Worm (Caenorhabditis elegans) whole organism, young adult: ENCODE measurements around the gene C27B7.9.

Experiments
- F33H1.4 ChIP-seq: fragments of 200-800 bp; sonication (Bioruptor generic); IDR thresholded peaks from 2 replicates; pipeline ENCODE4 v1.3.6; 2022; ENCODE audit warnings: missing genetic modification reagents, missing genetic modification characterization, missing compliant biosample characterization
- gei-17 ChIP-seq: fragments of 200-800 bp; sonication (Bioruptor generic); optimal IDR thresholded peaks from 2 replicates; lab custom pipeline; 2018; ENCODE audit warnings: mild to moderate bottlenecking, missing genetic modification characterization, missing compliant biosample characterization
- madf-3 ChIP-seq: fragments of 200-800 bp; sonication (Bioruptor generic); IDR thresholded peaks from 2 replicates; pipeline ENCODE4 v1.3.6; 2022; ENCODE audit warnings: missing genetic modification reagents, missing genetic modification characterization, missing compliant biosample characterization
- nfyb-1 ChIP-seq: fragments of 200-800 bp; sonication (Bioruptor generic); IDR thresholded peaks from 2 replicates; pipeline ENCODE4 v1.3.6; 2022; ENCODE audit warnings: missing genetic modification reagents, missing genetic modification characterization, missing compliant biosample characterization
- snpc-1.1 ChIP-seq: sonication (generic microtip); optimal IDR thresholded peaks from 2 replicates; lab custom pipeline; 2017; ENCODE audit warnings: missing genetic modification characterization, mild to moderate bottlenecking, missing compliant biosample characterization, antibody characterized with exemption, moderate library complexity, missing genotype, missing genetic modification reagents; ENCODE audit not compliant: insufficient read depth
- ztf-6 ChIP-seq: fragments of 200-800 bp; sonication (Bioruptor generic); IDR thresholded peaks from 2 replicates; pipeline ENCODE4 v1.3.6; 2022; ENCODE audit warnings: missing genetic modification reagents, missing genetic modification characterization, missing compliant biosample characterization

DNA sequence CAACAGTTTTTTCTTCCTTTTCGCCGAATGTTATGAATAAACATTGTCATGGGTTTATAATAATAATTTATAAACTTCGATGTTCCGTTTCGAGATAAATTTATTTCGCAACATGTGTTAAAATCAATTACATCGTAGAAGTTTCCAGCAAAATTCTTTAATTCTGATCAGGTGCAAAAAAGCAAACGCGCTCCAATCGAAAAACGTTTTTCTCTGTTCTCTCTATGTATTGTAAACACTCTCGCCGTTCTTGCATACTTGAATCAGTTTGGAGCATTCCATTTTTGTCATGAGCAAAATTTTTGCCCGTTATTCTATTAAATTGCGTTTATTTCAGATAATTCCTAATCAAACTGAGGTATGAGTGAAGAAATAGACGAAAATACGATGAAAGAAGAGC lies 22.2 kb downstream of the C27B7.9 start, which contains the start of gene rad-54.L2:
- TF ChIP-seq F33H1.4 (peak; percentile 33; the same call in 1 of the 2 replicates), nfyb-1 (GFP tag; lab: Robert Waterston, UW) (peak; percentile 59; the same call in 1 of the 2 replicates), madf-3 (no peak), gei-17 (GFP tag; lab: Kevin White, UChicago) (no peak), snpc-1.1 (tag; lab: Kevin White, UChicago) (no peak), ztf-6 (GFP tag; lab: Robert Waterston, UW) (no peak)
